Worm (Caenorhabditis elegans) whole organism, L3 larva: ENCODE results near the gene F08D12.15.

ENCODE experiments used
- ZK546.5 ChIP-seq: sonication (generic microtip); optimal IDR thresholded peaks from 2 replicates; lab custom pipeline; 2017; ENCODE audit warnings: missing biosample characterization, missing genetic modification characterization
- aly-2 ChIP-seq: fragments of 150-350 bp; optimal IDR thresholded peaks from 2 replicates; lab custom pipeline; 2014; ENCODE audit warnings: missing biosample characterization, missing genetic modification characterization
- ama-1 ChIP-seq: fragments of 150-350 bp; optimal IDR thresholded peaks from 2 replicates; lab custom pipeline; 2018
- ceh-82 ChIP-seq: fragments of 150-350 bp; optimal IDR thresholded peaks from 2 replicates; lab custom pipeline; 2014; ENCODE audit warnings: missing biosample characterization, missing genetic modification characterization
- egl-27 ChIP-seq: sonication (generic microtip); optimal IDR thresholded peaks from 4 replicates; lab custom pipeline; 2017; ENCODE audit warnings: missing biosample characterization, missing genetic modification reagents, missing genetic modification characterization
- fos-1 ChIP-seq: fragments of 150-350 bp; optimal IDR thresholded peaks from 2 replicates; lab custom pipeline; 2014; ENCODE audit warnings: missing biosample characterization, missing genetic modification characterization
- jun-1 ChIP-seq: fragments of 150-350 bp; optimal IDR thresholded peaks from 2 replicates; lab custom pipeline; 2014; ENCODE audit warnings: missing biosample characterization, missing genetic modification reagents, missing genetic modification characterization
- lin-39 ChIP-seq: fragments of 150-350 bp; optimal IDR thresholded peaks from 2 replicates; lab custom pipeline; 2018; ENCODE audit warnings: missing biosample characterization, missing genetic modification reagents, missing genetic modification characterization
- unc-62 ChIP-seq: fragments of 150-350 bp; sonication (generic microtip); optimal IDR thresholded peaks from 4 replicates; lab custom pipeline; 2014; ENCODE audit warnings: missing biosample characterization, missing genetic modification reagents, missing genetic modification characterization

ce11 chrII:2815017-2815416 is 48.6 kb downstream of the F08D12.15 start:
- TF ChIP-seq lin-39 (tag; lab: Kevin White, UChicago) (no peak), jun-1 (no peak), ama-1 (lab: Kevin White, UChicago) (no peak), fos-1 (no peak), unc-62 (GFP tag; lab: Kevin White, UChicago) (no peak), ZK546.5 (tag; lab: Kevin White, UChicago) (no peak), ceh-82 (tag; lab: Kevin White, UChicago) (no peak), aly-2 (no peak), egl-27 (no peak)
